Fruit fly (Drosophila melanogaster): ENCODE measurements around the gene RpS13.
A peak's percentile ranks its signal among the peaks of the same experiment; 100 is the strongest.

The RpS13 gene

DNA sequence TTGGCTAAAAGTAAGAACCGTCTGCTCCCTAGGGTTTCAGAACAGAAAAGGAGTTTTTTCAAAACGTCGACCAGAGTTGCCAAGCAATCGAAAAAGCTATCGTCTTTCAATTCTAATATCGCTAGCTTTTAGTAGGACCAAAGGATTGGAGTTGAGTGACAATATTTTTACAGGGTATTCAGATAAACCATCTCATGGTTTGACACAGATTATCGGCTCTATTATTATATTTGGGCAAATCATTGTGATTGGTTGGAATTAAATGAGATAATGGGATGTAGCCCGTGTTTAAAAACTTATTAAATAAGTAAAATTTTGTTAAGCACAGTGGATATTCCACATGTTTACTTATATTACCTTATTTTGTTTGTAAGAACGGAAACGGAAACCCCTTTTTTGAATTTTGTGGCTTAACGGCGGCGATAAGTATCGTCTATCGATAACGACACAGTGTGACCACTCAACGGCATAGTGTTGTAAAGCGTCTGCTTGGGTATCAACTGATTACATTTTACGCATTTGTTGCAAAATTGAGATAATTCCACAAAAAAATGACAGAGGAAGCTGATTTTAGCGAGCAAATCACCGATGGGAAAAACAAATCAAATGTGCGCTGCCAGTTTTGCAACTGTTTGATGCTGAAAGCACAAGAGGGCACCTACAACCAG is 44.5 kb downstream of the RpS13 start, which contains the start of the genes mtsh and strat (continued):
- peak; percentile 55 for TF ChIP-seq dm (GFP tag; optimal IDR thresholded peaks at IDR 0.05)
- peak; percentile 56 for TF ChIP-seq CG12391 (tag; optimal IDR thresholded peaks at IDR 0.05)
- TF ChIP-seq CG8765 (GFP tag; IDR thresholded peaks at IDR 0.05), result no peak
- peak; percentile 35 for TF ChIP-seq Max (GFP tag; optimal IDR thresholded peaks at IDR 0.05)
- TF ChIP-seq aop (GFP tag; IDR thresholded peaks at IDR 0.05), result no peak
- TF ChIP-seq tna (GFP tag; IDR thresholded peaks at IDR 0.05; ENCODE audit: partially characterized antibody), result peak; percentile 7; the same call in 1 of the 2 replicates
- peak; percentile 13 for TF ChIP-seq CG16863 (GFP tag; optimal IDR thresholded peaks at IDR 0.05)
- TF ChIP-seq CG10959 (GFP tag; IDR thresholded peaks at IDR 0.05), result no peak
- TF ChIP-seq Scr (GFP tag; IDR thresholded peaks at IDR 0.05; ENCODE audit: partially characterized antibody), result peak; percentile 62
- no peak for TF ChIP-seq Trl (optimal IDR thresholded peaks at IDR 0.05)
- TF ChIP-seq Trl (GFP tag; optimal IDR thresholded peaks at IDR 0.05), result peak; percentile 49
- no peak for TF ChIP-seq NC2α (GFP tag; optimal IDR thresholded peaks at IDR 0.05)
- TF ChIP-seq CG1647 (GFP tag; optimal IDR thresholded peaks at IDR 0.05), result peak; percentile 18
- TF ChIP-seq prd (optimal IDR thresholded peaks at IDR 0.05), result no peak
- TF ChIP-seq prd (GFP tag; IDR thresholded peaks at IDR 0.05), result peak; percentile 30; the same call in 1 of the 3 replicates
- TF ChIP-seq MBD-R2 (GFP tag; IDR thresholded peaks at IDR 0.05), result peak; percentile 94
- no peak for TF ChIP-seq CG15269 (tag; optimal IDR thresholded peaks at IDR 0.05)
- TF ChIP-seq CG6813 (GFP tag; optimal IDR thresholded peaks at IDR 0.05), result peak; percentile 63
- peak; percentile 41 for TF ChIP-seq CG30403 (GFP tag; optimal IDR thresholded peaks at IDR 0.05)
- TF ChIP-seq BEAF-32 (GFP tag; optimal IDR thresholded peaks at IDR 0.05), result peak; percentile 59
- TF ChIP-seq CG3407 (GFP tag; optimal IDR thresholded peaks at IDR 0.05), result peak; percentile 14
- peak; percentile 5 for TF ChIP-seq pfk (GFP tag; optimal IDR thresholded peaks at IDR 0.05)
- peak; percentile 56 for TF ChIP-seq nerfin-1 (tag; optimal IDR thresholded peaks at IDR 0.05)
- no peak for TF ChIP-seq CG12942 (GFP tag; optimal IDR thresholded peaks at IDR 0.05)
- peak; percentile 86 for TF ChIP-seq CG7271 (tag; optimal IDR thresholded peaks at IDR 0.05)
- peak; percentile 95 for TF ChIP-seq CG10267 (tag; optimal IDR thresholded peaks at IDR 0.05)
- no peak for TF ChIP-seq Nf-YB (GFP tag; optimal IDR thresholded peaks at IDR 0.05)
- TF ChIP-seq odd (GFP tag; optimal IDR thresholded peaks at IDR 0.05), result no peak
- no peak for TF ChIP-seq esg (GFP tag; conservative IDR thresholded peaks at IDR 0.05)
- peak; percentile 30 for TF ChIP-seq CG9817 (tag; optimal IDR thresholded peaks at IDR 0.05)
- no peak for TF ChIP-seq CG7839 (tag; optimal IDR thresholded peaks at IDR 0.05)
- peak; percentile 19 for TF ChIP-seq repo (GFP tag; optimal IDR thresholded peaks at IDR 0.05)
- peak; percentile 73 for TF ChIP-seq CG17361 (GFP tag; IDR thresholded peaks at IDR 0.05)
- TF ChIP-seq caup (GFP tag; optimal IDR thresholded peaks at IDR 0.05; ENCODE audit: severe bottlenecking), result peak; percentile 86
- TF ChIP-seq CG1233 (GFP tag; optimal IDR thresholded peaks at IDR 0.05), result peak; percentile 65
- peak; percentile 10 to 23 for TF ChIP-seq chif (GFP tag; optimal IDR thresholded peaks at IDR 0.05)
- TF ChIP-seq ci (GFP tag; IDR thresholded peaks at IDR 0.05), result peak; percentile 89
- peak; percentile 76 for TF ChIP-seq sob (GFP tag; IDR thresholded peaks at IDR 0.05)
- TF ChIP-seq gce (GFP tag; IDR thresholded peaks at IDR 0.05), result 0 out of 3 replicates have a peak, but pooled peaks have one; percentile 35
- peak; percentile 74 for TF ChIP-seq Myb (GFP tag; optimal IDR thresholded peaks at IDR 0.05)
- TF ChIP-seq CG7745 (tag; optimal IDR thresholded peaks at IDR 0.05), result no peak
- TF ChIP-seq gsb (GFP tag; IDR thresholded peaks at IDR 0.05), result peak; percentile 33; the same call in 1 of the 2 replicates
- TF ChIP-seq CG17829 (tag; optimal IDR thresholded peaks at IDR 0.05), result peak; percentile 60
- no peak; the same call in 2 of the 3 replicates for TF ChIP-seq Doc3 (GFP tag; IDR thresholded peaks at IDR 0.05; ENCODE audit: partially characterized antibody)
- no peak for TF ChIP-seq Rx (GFP tag; IDR thresholded peaks at IDR 0.05)
- no peak for TF ChIP-seq salm (tag; optimal IDR thresholded peaks at IDR 0.05)
- peak; percentile 49 for TF ChIP-seq eyg (GFP tag; optimal IDR thresholded peaks at IDR 0.05)
- TF ChIP-seq slbo (GFP tag; IDR thresholded peaks at IDR 0.05), result peak; percentile 62
- peak; percentile 28 for TF ChIP-seq chn (GFP tag; optimal IDR thresholded peaks at IDR 0.05)
- TF ChIP-seq NFAT (GFP tag; IDR thresholded peaks at IDR 0.05), result peak; percentile 49; the same call in 1 of the 2 replicates

Measured in whole organism, embryonic.